Worm (Caenorhabditis elegans) whole organism, midembryonic: ENCODE measurements around the gene R144.11.
"Not testable (repeated sequence)": the region's sequence is repeated elsewhere in the genome, so short reads cannot be mapped to it uniquely, and the experiment has no call there.

Experiments used
- T22C8.4 ChIP-seq: fragments of 200-800 bp; sonication (Bioruptor generic); IDR thresholded peaks from 2 replicates; pipeline ENCODE4 v1.3.6; 2022; ENCODE audit warnings: missing genetic modification characterization, missing compliant biosample characterization
- cog-1 ChIP-seq: sonication (generic microtip); optimal IDR thresholded peaks from 2 replicates; lab custom pipeline; 2016; ENCODE audit warnings: missing genetic modification characterization, missing compliant biosample characterization
- flt-1 ChIP-seq: fragments of 200-800 bp; sonication (Bioruptor generic); IDR thresholded peaks from 2 replicates; pipeline ENCODE4 v1.3.6; 2022; ENCODE audit warnings: missing genetic modification characterization, missing compliant biosample characterization
- med-1 ChIP-seq: sonication (generic microtip); optimal IDR thresholded peaks from 2 replicates; lab custom pipeline; 2017; ENCODE audit warnings: missing genetic modification characterization, mild to moderate bottlenecking, missing compliant biosample characterization, antibody characterized with exemption, missing genetic modification reagents; ENCODE audit not compliant: insufficient read depth
- ref-1 ChIP-seq: fragments of 200-800 bp; sonication (Bioruptor generic); conservative IDR thresholded peaks from 2 replicates; pipeline ENCODE4 v1.3.6; 2022; ENCODE audit warnings: missing genetic modification reagents, missing genetic modification characterization, missing compliant biosample characterization
- tab-1 ChIP-seq: fragments of 200-800 bp; sonication (Bioruptor generic); IDR thresholded peaks from 2 replicates; pipeline ENCODE4 v1.3.6; 2022; ENCODE audit warnings: missing genetic modification characterization, missing compliant biosample characterization

DNA sequence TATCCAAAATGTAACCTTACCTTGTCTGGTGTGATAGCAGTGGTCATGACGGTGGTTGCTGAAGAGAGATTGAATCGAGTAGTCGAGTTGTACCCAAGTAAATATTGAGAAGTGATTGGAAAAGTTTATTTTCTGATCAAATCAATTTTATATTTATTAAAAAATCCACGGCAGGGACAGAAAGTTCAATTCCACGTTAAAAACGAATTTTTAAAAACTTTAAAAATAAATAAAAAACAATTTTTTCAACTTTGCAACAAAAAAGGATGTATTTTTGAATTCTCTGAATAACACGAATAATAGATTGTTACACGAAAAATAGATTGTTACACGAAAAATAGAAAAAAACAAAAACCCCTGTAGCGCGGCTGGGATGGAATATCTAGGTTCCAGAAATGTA is 47.1 kb upstream of the R144.11 start, which contains the start of gene C45G9.9:
- not testable (repeated sequence) for TF ChIP-seq flt-1 (GFP tag; lab: Robert Waterston, UW); cog-1; med-1 (GFP tag; lab: Kevin White, UChicago); T22C8.4 (GFP tag; lab: Robert Waterston, UW); ref-1 (GFP tag; lab: Robert Waterston, UW); tab-1 (GFP tag; lab: Robert Waterston, UW)
